Worm (Caenorhabditis elegans): ENCODE data around the gene K10G9.2.

K10G9.2 gene

ce11 chrIII:10253334-10253733, 32.4 kb upstream of the K10G9.2 start:
- TF ChIP-seq efl-1 (optimal IDR thresholded peaks at IDR 0.05) (no peak), efl-1 (GFP tag; optimal IDR thresholded peaks at IDR 0.05 in 1 of 2) (peak in 1 of 2 experiments; percentile 20), nhr-71 (tag; optimal IDR thresholded peaks at IDR 0.05) (no peak)

ce11 chrIII:10254583-10254982, 31.1 kb upstream of the K10G9.2 start, which contains the start of gene R01H10.4:
TSS of gene R01H10.4 (plus strand) at chrIII:10254818.
- no peak for TF ChIP-seq lsy-2 (tag; optimal IDR thresholded peaks at IDR 0.05)
- no peak for TF ChIP-seq nhr-71 (tag; optimal IDR thresholded peaks at IDR 0.05)
- TF ChIP-seq hlh-4 (tag; optimal IDR thresholded peaks at IDR 0.05): no peak
- TF ChIP-seq efl-3 (GFP tag; optimal IDR thresholded peaks at IDR 0.05): no peak
- TF ChIP-seq ceh-8 (GFP tag; optimal IDR thresholded peaks at IDR 0.05): no peak
- peak; percentile 97 for TF ChIP-seq blmp-1 (tag; optimal IDR thresholded peaks at IDR 0.05)
- TF ChIP-seq elt-3 (tag; optimal IDR thresholded peaks at IDR 0.05): peak in 1 of 6 experiments; percentile 57

- no peak for TF ChIP-seq lir-3 (tag; optimal IDR thresholded peaks at IDR 0.05; ENCODE audit: poor library complexity)
- TF ChIP-seq alr-1 (tag; optimal IDR thresholded peaks at IDR 0.05; ENCODE audit: borderline replicate concordance): no peak
- no peak for TF ChIP-seq dpl-1 (GFP tag; optimal IDR thresholded peaks at IDR 0.05)
- no peak for TF ChIP-seq mep-1 (tag; optimal IDR thresholded peaks at IDR 0.05)
- TF ChIP-seq pag-3 (tag; optimal IDR thresholded peaks at IDR 0.05; ENCODE audit: borderline replicate concordance, insufficient read depth): no peak
- TF ChIP-seq hpl-2 (GFP tag; optimal IDR thresholded peaks at IDR 0.05): no peak
- TF ChIP-seq irx-1 (tag; optimal IDR thresholded peaks at IDR 0.05): no peak
- no peak for TF ChIP-seq efl-3 (GFP tag; optimal IDR thresholded peaks at IDR 0.05)
- no peak for TF ChIP-seq C16A3.4 (tag; optimal IDR thresholded peaks at IDR 0.05)
- TF ChIP-seq blmp-1 (tag; optimal IDR thresholded peaks at IDR 0.05): no peak
- no peak for TF ChIP-seq lsy-2 (tag; optimal IDR thresholded peaks at IDR 0.05)
- no peak for TF ChIP-seq egl-27 (tag; optimal IDR thresholded peaks at IDR 0.05)
- no peak for TF ChIP-seq aly-2 (tag; optimal IDR thresholded peaks at IDR 0.05)
Measured at ce11 chrIII:10258641-10259040, 27.1 kb upstream of the K10G9.2 start, which contains the start of gene rip-1. TSS of gene rip-1 (minus strand) at chrIII:10258741.

ce11 chrIII:10261256-10261655, 24.5 kb upstream of the K10G9.2 start:
- TF ChIP-seq vab-15 (tag; optimal IDR thresholded peaks at IDR 0.05): no peak
- TF ChIP-seq efl-3 (GFP tag; optimal IDR thresholded peaks at IDR 0.05): no peak
- TF ChIP-seq fkh-4 (tag; optimal IDR thresholded peaks at IDR 0.05; ENCODE audit: borderline replicate concordance): no peak

ce11 chrIII:10261682-10262081, 24.0 kb upstream of the K10G9.2 start, which contains the start of gene bbs-5:
TSS of gene bbs-5 (minus strand) at chrIII:10261782.
- TF ChIP-seq ces-1 (GFP tag; optimal IDR thresholded peaks at IDR 0.05) (no peak), irx-1 (tag; optimal IDR thresholded peaks at IDR 0.05) (no peak), fkh-8 (tag; optimal IDR thresholded peaks at IDR 0.05) (peak; percentile 39), unc-86 (tag; optimal IDR thresholded peaks at IDR 0.05) (no peak), unc-62 (GFP tag; optimal IDR thresholded peaks at IDR 0.05) (no peak), nhr-20 (tag; optimal IDR thresholded peaks at IDR 0.05) (no peak), C16A3.4 (tag; optimal IDR thresholded peaks at IDR 0.05) (no peak), sup-37 (GFP tag; optimal IDR thresholded peaks at IDR 0.05) (no peak)

ce11 chrIII:10266824-10267223, 18.9 kb upstream of the K10G9.2 start, which contains the start of gene inpp-4B:
TSS of gene inpp-4B (minus strand) at chrIII:10266877.
- TF ChIP-seq lin-35 (GFP tag; optimal IDR thresholded peaks at IDR 0.05): peak in 1 of 2 experiments; percentile 15
- peak; percentile 31; the same call in 1 of the 2 replicates for TF ChIP-seq isw-1 (GFP tag; IDR thresholded peaks at IDR 0.05)
- TF ChIP-seq dpl-1 (GFP tag; optimal IDR thresholded peaks at IDR 0.05): peak in 1 of 3 experiments; percentile 2
- peak; percentile 16 for TF ChIP-seq nhr-47 (tag; optimal IDR thresholded peaks at IDR 0.05)
- peak; percentile 6 to 10 for TF ChIP-seq efl-1 (optimal IDR thresholded peaks at IDR 0.05)
- peak in 1 of 2 experiments; percentile 76 for TF ChIP-seq efl-1 (GFP tag; optimal IDR thresholded peaks at IDR 0.05 in 1 of 2)
- 0 out of 2 replicates have a peak, but pooled peaks have one; percentile 13 for TF ChIP-seq nhr-19 (GFP tag; conservative IDR thresholded peaks at IDR 0.05)
- TF ChIP-seq nhr-71 (tag; optimal IDR thresholded peaks at IDR 0.05): peak; percentile 16

Measured in whole organism, L1 larva.